Worm (Caenorhabditis elegans): ENCODE measurements around the gene C23G10.5.

- TF ChIP-seq W03F9.2 (tag; optimal IDR thresholded peaks at IDR 0.05), result no peak
- TF ChIP-seq him-1 (tag; optimal IDR thresholded peaks at IDR 0.05), result no peak
- no peak for TF ChIP-seq dao-5 (tag; optimal IDR thresholded peaks at IDR 0.05)
Measured at ce11 chrIII:6157708-6158321, 33.1 kb upstream of the C23G10.5 start, which contains the start of gene anmt-2.
